Fruit fly (Drosophila melanogaster): ENCODE data around the gene CG9396.

DNA sequence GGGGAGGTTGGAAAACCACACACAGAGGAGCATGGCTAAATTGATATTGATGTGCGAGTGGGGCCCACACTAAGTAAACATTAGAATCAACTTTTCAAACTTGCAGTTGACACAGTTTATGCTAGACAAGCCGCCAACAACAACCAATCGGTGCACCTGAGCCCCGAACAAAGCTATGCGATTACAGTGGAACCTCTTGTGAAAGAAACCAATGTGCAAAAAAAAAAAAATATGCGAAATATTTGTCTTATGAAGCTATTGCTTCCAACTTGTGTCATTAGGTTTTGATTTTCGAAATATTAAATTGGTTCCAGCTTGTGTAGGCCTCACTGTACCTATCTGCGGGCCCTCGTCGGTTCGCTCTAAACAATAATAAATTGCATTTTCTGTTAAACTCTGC, 46.9 kb upstream of the CG9396 start:
- no peak for TF ChIP-seq ovo (GFP tag; optimal IDR thresholded peaks at IDR 0.05)
- TF ChIP-seq CG1620 (GFP tag; optimal IDR thresholded peaks at IDR 0.05), result no peak
- TF ChIP-seq tj (GFP tag; optimal IDR thresholded peaks at IDR 0.05), result no peak
- TF ChIP-seq Mnt (GFP tag; optimal IDR thresholded peaks at IDR 0.05), result no peak
- peak; percentile 43 for TF ChIP-seq CG12768 (GFP tag; optimal IDR thresholded peaks at IDR 0.05)
- TF ChIP-seq kay (GFP tag; ENCODE audit: borderline replicate concordance), result no peak
- no peak for TF ChIP-seq Hr96 (GFP tag; optimal IDR thresholded peaks at IDR 0.05)
- TF ChIP-seq CG33017 (tag; optimal IDR thresholded peaks at IDR 0.05), result peak; percentile 4
- peak; percentile 58 for TF ChIP-seq CG7045 (GFP tag; optimal IDR thresholded peaks at IDR 0.05)
- no peak for TF ChIP-seq Clk (GFP tag; optimal IDR thresholded peaks at IDR 0.05)
